Worm (Caenorhabditis elegans) whole organism, young adult: ENCODE measurements around the gene clec-119.

Source experiments
- B0336.3 ChIP-seq: fragments of 200-800 bp; sonication (Bioruptor generic); IDR thresholded peaks from 2 replicates; pipeline ENCODE4 v1.3.6; 2022; ENCODE audit warnings: missing genetic modification characterization, missing compliant biosample characterization
- C17E4.6 ChIP-seq: fragments of 200-800 bp; sonication (Bioruptor generic); IDR thresholded peaks from 2 replicates; pipeline ENCODE4 v1.3.6; 2022; ENCODE audit warnings: missing genetic modification reagents, missing genetic modification characterization, missing compliant biosample characterization
- F23B12.7 ChIP-seq: sonication (generic microtip); optimal IDR thresholded peaks from 2 replicates; lab custom pipeline; 2017; ENCODE audit warnings: missing genetic modification characterization, mild to moderate bottlenecking, missing compliant biosample characterization, antibody characterized with exemption, moderate library complexity; ENCODE audit not compliant: insufficient read depth
- F33H1.4 ChIP-seq: fragments of 200-800 bp; sonication (Bioruptor generic); IDR thresholded peaks from 2 replicates; pipeline ENCODE4 v1.3.6; 2022; ENCODE audit warnings: missing genetic modification reagents, missing genetic modification characterization, missing compliant biosample characterization
- F37B4.10 ChIP-seq: fragments of 200-800 bp; sonication (Bioruptor generic); IDR thresholded peaks from 2 replicates; pipeline ENCODE4 v1.3.6; 2022; ENCODE audit warnings: missing genetic modification characterization, missing compliant biosample characterization
- Y53F4B.3 ChIP-seq: fragments of 200-800 bp; sonication (Bioruptor generic); IDR thresholded peaks from 2 replicates; pipeline ENCODE4 v1.3.6; 2022; ENCODE audit warnings: missing genetic modification reagents, missing genetic modification characterization, missing compliant biosample characterization
- Y67H2A.10 ChIP-seq: fragments of 200-800 bp; sonication (Bioruptor generic); conservative IDR thresholded peaks from 2 replicates; pipeline ENCODE4 v1.3.6; 2022; ENCODE audit warnings: missing genetic modification reagents, missing genetic modification characterization, missing compliant biosample characterization
- Y95B8A.8 ChIP-seq: fragments of 200-800 bp; sonication (Bioruptor generic); IDR thresholded peaks from 2 replicates; pipeline ENCODE4 v1.3.6; 2022; ENCODE audit warnings: missing genetic modification reagents, missing genetic modification characterization, missing compliant biosample characterization
- attf-6 ChIP-seq: fragments of 200-800 bp; sonication (Bioruptor generic); IDR thresholded peaks from 2 replicates; pipeline ENCODE4 v1.3.6; 2022; ENCODE audit warnings: missing genetic modification reagents, missing genetic modification characterization, missing compliant biosample characterization
- ccch-3 ChIP-seq: fragments of 200-800 bp; sonication (Bioruptor generic); optimal IDR thresholded peaks from 2 replicates; lab custom pipeline; 2018; ENCODE audit warnings: mild to moderate bottlenecking, missing genetic modification characterization, missing compliant biosample characterization
- cebp-1 ChIP-seq, 2 experiments: fragments of 200-800 bp in 1 of 2; sonication (Bioruptor generic) in 1 of 2; sonication (generic microtip) in 1 of 2; IDR thresholded peaks in 1 of 2; optimal IDR thresholded peaks in 1 of 2; 2 replicates each; pipeline versions ENCODE4 v1.3.6 to Lab custom; 2017 to 2022; ENCODE audit warnings: missing compliant biosample characterization in 2 of 2, missing genetic modification characterization in 2 of 2, mild to moderate bottlenecking in 1 of 2, missing genetic modification reagents in 1 of 2, moderate library complexity in 1 of 2
- ceh-58 ChIP-seq: fragments of 200-800 bp; sonication (Bioruptor generic); IDR thresholded peaks from 2 replicates; pipeline ENCODE4 v1.3.6; 2022; ENCODE audit warnings: missing genetic modification characterization, missing compliant biosample characterization
- chd-7 ChIP-seq: sonication (generic microtip); optimal IDR thresholded peaks from 2 replicates; lab custom pipeline; 2016; ENCODE audit warnings: mild to moderate bottlenecking, missing genetic modification characterization, moderate library complexity, missing compliant biosample characterization
- dpl-1 ChIP-seq: fragments of 150-350 bp; optimal IDR thresholded peaks from 2 replicates; lab custom pipeline; 2014; ENCODE audit warnings: missing biosample characterization, missing genetic modification reagents, missing genetic modification characterization
- egl-44 ChIP-seq: fragments of 200-800 bp; sonication (Bioruptor generic); IDR thresholded peaks from 2 replicates; pipeline ENCODE4 v1.3.6; 2022; ENCODE audit warnings: missing genetic modification reagents, missing genetic modification characterization, missing compliant biosample characterization
- ekl-4 ChIP-seq: fragments of 200-800 bp; sonication (Bioruptor generic); IDR thresholded peaks from 2 replicates; pipeline ENCODE4 v1.3.6; 2022; ENCODE audit warnings: missing genetic modification reagents, missing genetic modification characterization, missing compliant biosample characterization
- hmg-20 ChIP-seq: fragments of 200-800 bp; sonication (Bioruptor generic); IDR thresholded peaks from 2 replicates; pipeline ENCODE4 v1.3.6; 2022; ENCODE audit warnings: missing genetic modification reagents, missing genetic modification characterization, missing compliant biosample characterization
- lin-40 ChIP-seq: sonication (generic microtip); optimal IDR thresholded peaks from 2 replicates; lab custom pipeline; 2016; ENCODE audit warnings: missing genetic modification characterization, mild to moderate bottlenecking, missing compliant biosample characterization, missing genotype, missing genetic modification reagents
- lin-54 ChIP-seq: fragments of 200-800 bp; sonication (Bioruptor generic); optimal IDR thresholded peaks from 2 replicates; lab custom pipeline; 2018; ENCODE audit warnings: mild to moderate bottlenecking, missing genetic modification characterization, missing compliant biosample characterization
- lir-1 ChIP-seq: fragments of 200-800 bp; sonication (Bioruptor generic); conservative IDR thresholded peaks from 2 replicates; pipeline ENCODE4 v1.3.6; 2022; ENCODE audit warnings: missing genetic modification reagents, missing genetic modification characterization, missing compliant biosample characterization
- mcd-1 ChIP-seq: fragments of 200-800 bp; sonication (Bioruptor generic); IDR thresholded peaks from 2 replicates; pipeline ENCODE4 v1.3.6; 2022; ENCODE audit warnings: missing genetic modification reagents, missing genetic modification characterization, missing compliant biosample characterization
- nhr-179 ChIP-seq: sonication (generic microtip); optimal IDR thresholded peaks from 2 replicates; lab custom pipeline; 2016; ENCODE audit warnings: mild to moderate bottlenecking, missing genetic modification characterization, missing compliant biosample characterization
- nhr-80 ChIP-seq: sonication (generic microtip); optimal IDR thresholded peaks from 2 replicates; lab custom pipeline; 2016; ENCODE audit warnings: missing genetic modification characterization, missing compliant biosample characterization
- pbrm-1 ChIP-seq: fragments of 200-800 bp; sonication (Bioruptor generic); IDR thresholded peaks from 2 replicates; pipeline ENCODE4 v1.3.6; 2022; ENCODE audit warnings: missing genetic modification reagents, missing genetic modification characterization, missing compliant biosample characterization
- rec-8 ChIP-seq, 2 experiments: sonication (generic microtip); optimal IDR thresholded peaks; 2 replicates each; lab custom pipeline; 2016; ENCODE audit warnings: mild to moderate bottlenecking in 2 of 2, missing genetic modification characterization in 2 of 2, missing genetic modification reagents in 2 of 2, missing genotype in 2 of 2, missing biosample characterization in 1 of 2, missing compliant biosample characterization in 1 of 2, moderate library complexity in 1 of 2
- sdz-38 ChIP-seq: sonication (generic microtip); optimal IDR thresholded peaks from 2 replicates; lab custom pipeline; 2016; ENCODE audit warnings: missing genotype, missing genetic modification characterization, missing compliant biosample characterization
- sea-2 ChIP-seq: fragments of 200-800 bp; sonication (Bioruptor generic); IDR thresholded peaks from 2 replicates; pipeline ENCODE4 v1.3.6; 2022; ENCODE audit warnings: missing genetic modification characterization, missing compliant biosample characterization
- snpc-1.3 ChIP-seq: sonication (generic microtip); optimal IDR thresholded peaks from 2 replicates; lab custom pipeline; 2017; ENCODE audit warnings: missing genetic modification characterization, mild to moderate bottlenecking, missing compliant biosample characterization, antibody characterized with exemption, moderate library complexity, missing genotype, missing genetic modification reagents; ENCODE audit not compliant: insufficient read depth
- snpc-3.4 ChIP-seq: sonication (generic microtip); optimal IDR thresholded peaks from 2 replicates; lab custom pipeline; 2017; ENCODE audit warnings: missing genetic modification characterization, mild to moderate bottlenecking, missing compliant biosample characterization, antibody characterized with exemption, moderate library complexity, missing genotype, missing genetic modification reagents
- tlf-1 ChIP-seq: fragments of 200-800 bp; sonication (Bioruptor generic); optimal IDR thresholded peaks from 2 replicates; lab custom pipeline; 2018; ENCODE audit warnings: mild to moderate bottlenecking, missing genetic modification characterization, missing compliant biosample characterization
- unc-62 ChIP-seq: fragments of 150-350 bp; optimal IDR thresholded peaks from 2 replicates; lab custom pipeline; 2014; ENCODE audit warnings: missing biosample characterization, missing genetic modification reagents, missing genetic modification characterization
- zfh-2 ChIP-seq: fragments of 200-800 bp; sonication (Bioruptor generic); conservative IDR thresholded peaks from 2 replicates; pipeline ENCODE4 v1.3.6; 2022; ENCODE audit warnings: missing genetic modification reagents, missing genetic modification characterization, missing compliant biosample characterization
- zim-3 ChIP-seq: sonication (generic microtip); optimal IDR thresholded peaks from 2 replicates; lab custom pipeline; 2017; ENCODE audit warnings: mild to moderate bottlenecking, missing genetic modification characterization, moderate library complexity, missing compliant biosample characterization
- ztf-18 ChIP-seq: sonication (generic microtip); optimal IDR thresholded peaks from 2 replicates; lab custom pipeline; 2016; ENCODE audit warnings: missing genotype, mild to moderate bottlenecking, missing genetic modification characterization, missing compliant biosample characterization

The clec-119 gene

ce11 chrII:1252259-1252658 is 3.5 kb upstream of the clec-119 start, which contains the start of gene lin-42:
Gene lin-42 (minus strand): TSS chrII:1252359.
- TF ChIP-seq nhr-80 (tag; lab: Kevin White, UChicago), result no peak
- no peak for TF ChIP-seq mcd-1
- no peak for TF ChIP-seq unc-62 (GFP tag; lab: Kevin White, UChicago)
- TF ChIP-seq pbrm-1 (GFP tag; lab: Robert Waterston, UW), result no peak
- no peak for TF ChIP-seq tlf-1
- no peak for TF ChIP-seq hmg-20 (GFP tag; lab: Robert Waterston, UW)
- no peak for TF ChIP-seq F33H1.4 (GFP tag; lab: Robert Waterston, UW)

- TF ChIP-seq ccch-3 (GFP tag; lab: Kevin White, UChicago) (no peak), snpc-3.4 (no peak), B0336.3 (GFP tag; lab: Robert Waterston, UW) (no peak), sea-2 (GFP tag; lab: Robert Waterston, UW) (no peak), egl-44 (GFP tag; lab: Robert Waterston, UW) (no peak)
These were observed 1.0 kb downstream of the clec-119 start for ce11 chrII:1256742-1257141.

- TF ChIP-seq F37B4.10 (no peak), nhr-179 (tag; lab: Kevin White, UChicago) (no peak), lin-54 (GFP tag; lab: Kevin White, UChicago) (no peak), Y67H2A.10 (GFP tag; lab: Robert Waterston, UW) (no peak), ceh-58 (GFP tag; lab: Robert Waterston, UW) (no peak), C17E4.6 (GFP tag; lab: Robert Waterston, UW) (no peak), snpc-1.3 (no peak)
These were observed 2.9 kb downstream of the clec-119 start, which contains the start of gene clpr-2 for ce11 chrII:1258634-1259033. Gene clpr-2 (plus strand): TSS chrII:1258934.

ce11 chrII:1266790-1267189 is 11.1 kb downstream of the clec-119 start, which contains the start of gene oac-30:
Gene oac-30 (minus strand): TSS chrII:1266890.
- TF ChIP-seq sdz-38 (tag; lab: Kevin White, UChicago) (no peak), zim-3 (tag; lab: Kevin White, UChicago) (no peak), Y53F4B.3 (GFP tag; lab: Robert Waterston, UW) (no peak), tlf-1 (no peak), lin-40 (no peak), C17E4.6 (GFP tag; lab: Robert Waterston, UW) (no peak), attf-6 (GFP tag; lab: Robert Waterston, UW) (no peak), dpl-1 (GFP tag; lab: Kevin White, UChicago) (no peak), cebp-1 (GFP tag; IDR thresholded peaks at IDR 0.05; lab: Robert Waterston, UW) (no peak), cebp-1 (tag; optimal IDR thresholded peaks at IDR 0.05; lab: Kevin White, UChicago) (no peak)

- TF ChIP-seq F23B12.7 (tag; lab: Kevin White, UChicago) (no peak), rec-8 (tag; optimal IDR thresholded peaks at IDR 0.05; lab: Kevin White, UChicago) (no peak), lir-1 (GFP tag; lab: Robert Waterston, UW) (no peak), zim-3 (tag; lab: Kevin White, UChicago) (no peak), zfh-2 (GFP tag; lab: Robert Waterston, UW) (no peak), Y95B8A.8 (GFP tag; lab: Robert Waterston, UW) (no peak), ztf-18 (tag; lab: Kevin White, UChicago) (no peak), chd-7 (tag; lab: Kevin White, UChicago) (no peak), ekl-4 (GFP tag; lab: Robert Waterston, UW) (no peak)
These were observed 16.1 kb downstream of the clec-119 start, which contains the start of gene srw-66 for ce11 chrII:1271814-1272213. Gene srw-66 (minus strand): TSS chrII:1271914.
